Worm (Caenorhabditis elegans): ENCODE results near the gene ins-14.

ce11 chrII:6708980-6709379 lies 36.6 kb downstream of the ins-14 start:
- no peak for TF ChIP-seq nhr-120 (GFP tag; IDR thresholded peaks at IDR 0.05)
- TF ChIP-seq ztf-26 (tag; optimal IDR thresholded peaks at IDR 0.05) = no peak
- TF ChIP-seq unc-62 (GFP tag; optimal IDR thresholded peaks at IDR 0.05) = no peak
- no peak for TF ChIP-seq ceh-40 (GFP tag; IDR thresholded peaks at IDR 0.05)
- TF ChIP-seq nhr-27 (tag; optimal IDR thresholded peaks at IDR 0.05) = no peak
- no peak for TF ChIP-seq C06A6.2 (GFP tag; conservative IDR thresholded peaks at IDR 0.05)
- no peak for TF ChIP-seq lin-26 (GFP tag; IDR thresholded peaks at IDR 0.05)
- TF ChIP-seq hlh-12 (tag; optimal IDR thresholded peaks at IDR 0.05) = no peak
- TF ChIP-seq nhr-90 (tag; optimal IDR thresholded peaks at IDR 0.05) = no peak
- TF ChIP-seq nhr-179 (tag; optimal IDR thresholded peaks at IDR 0.05) = no peak
- TF ChIP-seq madf-6 (GFP tag; IDR thresholded peaks at IDR 0.05) = no peak
